Worm (Caenorhabditis elegans) whole organism, L2 larva: ENCODE results near the gene srd-39.

Experiments
- C34F6.9 ChIP-seq: fragments of 150-350 bp; optimal IDR thresholded peaks from 2 replicates; lab custom pipeline; 2014; ENCODE audit warnings: missing biosample characterization, missing genetic modification characterization
- F13H6.1 ChIP-seq: sonication (generic microtip); optimal IDR thresholded peaks from 2 replicates; lab custom pipeline; 2016; ENCODE audit warnings: missing genetic modification characterization, missing compliant biosample characterization
- R02D3.7 ChIP-seq: fragments of 150-350 bp; optimal IDR thresholded peaks from 2 replicates; lab custom pipeline; 2014; ENCODE audit warnings: missing biosample characterization, missing genetic modification characterization
- Y55F3AM.14 ChIP-seq: fragments of 200-800 bp; sonication (Bioruptor generic); optimal IDR thresholded peaks from 2 replicates; lab custom pipeline; 2018; ENCODE audit warnings: mild to moderate bottlenecking, missing genetic modification characterization, missing compliant biosample characterization
- alr-1 ChIP-seq: fragments of 150-350 bp; optimal IDR thresholded peaks from 2 replicates; lab custom pipeline; 2014; ENCODE audit warnings: missing biosample characterization, missing genetic modification characterization
- aly-2 ChIP-seq: fragments of 150-350 bp; optimal IDR thresholded peaks from 2 replicates; lab custom pipeline; 2014; ENCODE audit warnings: missing biosample characterization, missing genetic modification characterization
- blmp-1 ChIP-seq: sonication (generic microtip); optimal IDR thresholded peaks from 2 replicates; lab custom pipeline; 2017; ENCODE audit warnings: missing genetic modification characterization, mild to moderate bottlenecking, missing compliant biosample characterization, antibody characterized with exemption, moderate library complexity; ENCODE audit not compliant: insufficient read depth
- ceh-16 ChIP-seq: fragments of 150-350 bp; optimal IDR thresholded peaks from 2 replicates; lab custom pipeline; 2014; ENCODE audit warnings: missing biosample characterization, missing genetic modification characterization
- crh-2 ChIP-seq: sonication (generic microtip); optimal IDR thresholded peaks from 2 replicates; lab custom pipeline; 2017; ENCODE audit warnings: missing biosample characterization, missing genetic modification characterization
- elt-1 ChIP-seq: fragments of 150-350 bp; optimal IDR thresholded peaks from 2 replicates; lab custom pipeline; 2014; ENCODE audit warnings: missing biosample characterization, missing genetic modification characterization
- fos-1 ChIP-seq: fragments of 150-350 bp; optimal IDR thresholded peaks from 2 replicates; lab custom pipeline; 2014; ENCODE audit warnings: missing biosample characterization, missing genetic modification characterization
- gmeb-1 ChIP-seq: fragments of 150-350 bp; optimal IDR thresholded peaks from 2 replicates; lab custom pipeline; 2014; ENCODE audit warnings: missing biosample characterization, missing genetic modification characterization
- lin-13 ChIP-seq: fragments of 150-350 bp; optimal IDR thresholded peaks from 2 replicates; lab custom pipeline; 2014; ENCODE audit warnings: missing biosample characterization, missing genetic modification reagents, missing genetic modification characterization
- mdl-1 ChIP-seq, 2 experiments: fragments of 150-350 bp in 1 of 2; sonication (generic microtip) in 1 of 2; optimal IDR thresholded peaks; 2 replicates each; lab custom pipeline; 2017; ENCODE audit warnings: missing biosample characterization in 2 of 2, missing genetic modification characterization in 2 of 2
- nhr-11 ChIP-seq: fragments of 150-350 bp; optimal IDR thresholded peaks from 2 replicates; lab custom pipeline; 2014; ENCODE audit warnings: missing biosample characterization, missing genetic modification characterization
- nhr-12 ChIP-seq: fragments of 150-350 bp; optimal IDR thresholded peaks from 2 replicates; lab custom pipeline; 2014; ENCODE audit warnings: missing biosample characterization, missing genetic modification characterization
- nhr-129 ChIP-seq: fragments of 150-350 bp; optimal IDR thresholded peaks from 2 replicates; lab custom pipeline; 2014; ENCODE audit warnings: missing biosample characterization, missing genetic modification characterization
- nhr-21 ChIP-seq: fragments of 150-350 bp; optimal IDR thresholded peaks from 2 replicates; lab custom pipeline; 2014; ENCODE audit warnings: missing biosample characterization, missing genetic modification characterization
- nhr-23 ChIP-seq: fragments of 150-350 bp; optimal IDR thresholded peaks from 2 replicates; lab custom pipeline; 2014; ENCODE audit warnings: missing biosample characterization, missing genetic modification reagents, missing genetic modification characterization
- nhr-25 ChIP-seq: fragments of 150-350 bp; sonication (generic microtip); optimal IDR thresholded peaks from 3 replicates; lab custom pipeline; 2014; ENCODE audit warnings: missing biosample characterization, missing genetic modification characterization
- nhr-6 ChIP-seq: fragments of 150-350 bp; optimal IDR thresholded peaks from 2 replicates; lab custom pipeline; 2014; ENCODE audit warnings: missing biosample characterization, missing genetic modification characterization
- sem-4 ChIP-seq: fragments of 150-350 bp; optimal IDR thresholded peaks from 2 replicates; lab custom pipeline; 2014; ENCODE audit warnings: missing biosample characterization, missing genetic modification reagents, missing genetic modification characterization
- skn-1 ChIP-seq: sonication (generic microtip); optimal IDR thresholded peaks from 2 replicates; lab custom pipeline; 2017; ENCODE audit warnings: missing biosample characterization, missing genetic modification characterization
- sma-3 ChIP-seq: sonication (generic microtip); optimal IDR thresholded peaks from 2 replicates; lab custom pipeline; 2016; ENCODE audit warnings: missing genetic modification reagents, missing genetic modification characterization, missing compliant biosample characterization
- sma-9 ChIP-seq, 2 experiments: fragments of 150-350 bp in 1 of 2; sonication (generic microtip) in 1 of 2; optimal IDR thresholded peaks; 2 replicates each; lab custom pipeline; 2014 to 2016; ENCODE audit warnings: missing genetic modification characterization in 2 of 2, mild to moderate bottlenecking in 1 of 2, missing biosample characterization in 1 of 2, missing compliant biosample characterization in 1 of 2, missing genetic modification reagents in 1 of 2, moderate library complexity in 1 of 2
- snpc-4 ChIP-seq: fragments of 150-350 bp; optimal IDR thresholded peaks from 2 replicates; lab custom pipeline; 2014; ENCODE audit warnings: missing biosample characterization, missing genetic modification characterization
- unc-39 ChIP-seq: fragments of 150-350 bp; optimal IDR thresholded peaks from 2 replicates; lab custom pipeline; 2014; ENCODE audit warnings: missing biosample characterization, missing genetic modification characterization
- unc-62 ChIP-seq: fragments of 150-350 bp; optimal IDR thresholded peaks from 2 replicates; lab custom pipeline; 2014; ENCODE audit warnings: missing biosample characterization, missing genetic modification reagents, missing genetic modification characterization
- ztf-1 ChIP-seq: fragments of 200-800 bp; sonication (Bioruptor generic); conservative IDR thresholded peaks from 2 replicates; pipeline ENCODE4 v1.3.6; 2022; ENCODE audit warnings: missing genetic modification characterization, missing compliant biosample characterization
- ztf-11 ChIP-seq: sonication (generic microtip); optimal IDR thresholded peaks from 2 replicates; lab custom pipeline; 2017; ENCODE audit warnings: missing biosample characterization, missing genetic modification characterization

srd-39 gene

ce11 chrX:13251354-13251843, 49.0 kb downstream of the srd-39 start (continued):
- no peak for TF ChIP-seq ztf-11 (tag; lab: Kevin White, UChicago)
- no peak for TF ChIP-seq snpc-4
- TF ChIP-seq C34F6.9 (tag; lab: Kevin White, UChicago), result peak; percentile 67
- peak; percentile 77 for TF ChIP-seq nhr-25 (tag; lab: Kevin White, UChicago)
- TF ChIP-seq Y55F3AM.14 (GFP tag; lab: Kevin White, UChicago), result peak; percentile 1
- no peak for TF ChIP-seq ztf-1 (GFP tag; lab: Robert Waterston, UW)
- peak; percentile 67 for TF ChIP-seq nhr-6 (tag; lab: Kevin White, UChicago)

- TF ChIP-seq ceh-16 (tag; lab: Kevin White, UChicago), result no peak
- TF ChIP-seq F13H6.1 (tag; lab: Kevin White, UChicago), result peak; percentile 76
- TF ChIP-seq gmeb-1 (tag; lab: Kevin White, UChicago), result peak; percentile 61
- TF ChIP-seq R02D3.7 (tag; lab: Kevin White, UChicago), result no peak
- peak; percentile 79 for TF ChIP-seq nhr-25 (tag; lab: Kevin White, UChicago)
- no peak for TF ChIP-seq nhr-11 (tag; lab: Kevin White, UChicago)
- peak; percentile 85 for TF ChIP-seq sma-9 (GFP tag; optimal IDR thresholded peaks at IDR 0.05; lab: Kevin White, UChicago)
- no peak for TF ChIP-seq sma-9 (tag; optimal IDR thresholded peaks at IDR 0.05; lab: Kevin White, UChicago)
- peak; percentile 66 for TF ChIP-seq nhr-129 (tag; lab: Kevin White, UChicago)
- peak; percentile 70 for TF ChIP-seq sma-3
- no peak for TF ChIP-seq ztf-1 (GFP tag; lab: Robert Waterston, UW)
- no peak for TF ChIP-seq elt-1
- TF ChIP-seq fos-1 (tag; lab: Kevin White, UChicago), result peak; percentile 54
- no peak for TF ChIP-seq skn-1 (tag; lab: Kevin White, UChicago)
- TF ChIP-seq Y55F3AM.14 (GFP tag; lab: Kevin White, UChicago), result peak; percentile 36
- TF ChIP-seq nhr-21 (tag; lab: Kevin White, UChicago), result peak; percentile 6
- TF ChIP-seq mdl-1 (tag; optimal IDR thresholded peaks at IDR 0.05; lab: Kevin White, UChicago), result peak; percentile 40 to 69
- TF ChIP-seq sem-4 (tag; lab: Kevin White, UChicago), result peak; percentile 14
- TF ChIP-seq crh-2 (tag; lab: Kevin White, UChicago), result peak; percentile 71
- TF ChIP-seq alr-1, result no peak
- peak; percentile 70 for TF ChIP-seq blmp-1
Observed at ce11 chrX:13250163-13250562, 50.2 kb downstream of the srd-39 start.

ce11 chrX:13249102-13249501, 51.3 kb downstream of the srd-39 start:
- TF ChIP-seq nhr-21 (tag; lab: Kevin White, UChicago) (no peak), sma-9 (GFP tag; optimal IDR thresholded peaks at IDR 0.05; lab: Kevin White, UChicago) (no peak), sma-9 (tag; optimal IDR thresholded peaks at IDR 0.05; lab: Kevin White, UChicago) (no peak), nhr-11 (tag; lab: Kevin White, UChicago) (no peak), Y55F3AM.14 (GFP tag; lab: Kevin White, UChicago) (no peak), ztf-11 (tag; lab: Kevin White, UChicago) (no peak), unc-39 (tag; lab: Kevin White, UChicago) (no peak), ceh-16 (tag; lab: Kevin White, UChicago) (no peak), nhr-23 (tag; lab: Kevin White, UChicago) (no peak), nhr-12 (no peak), unc-62 (no peak), aly-2 (tag; lab: Kevin White, UChicago) (no peak), nhr-6 (tag; lab: Kevin White, UChicago) (no peak), lin-13 (GFP tag; lab: Kevin White, UChicago) (no peak), fos-1 (tag; lab: Kevin White, UChicago) (no peak)
